Worm (Caenorhabditis elegans) whole organism, midembryonic: ENCODE measurements around the gene srg-16.

Experiments
- flt-1 ChIP-seq: fragments of 200-800 bp; sonication (Bioruptor generic); IDR thresholded peaks from 2 replicates; pipeline ENCODE4 v1.3.6; 2022; ENCODE audit warnings: missing genetic modification characterization, missing compliant biosample characterization
- tab-1 ChIP-seq: fragments of 200-800 bp; sonication (Bioruptor generic); IDR thresholded peaks from 2 replicates; pipeline ENCODE4 v1.3.6; 2022; ENCODE audit warnings: missing genetic modification characterization, missing compliant biosample characterization

ce11 chrII:12518008-12518407, 51.1 kb downstream of the srg-16 start:
- no peak for TF ChIP-seq flt-1 (GFP tag; lab: Robert Waterston, UW)
- TF ChIP-seq tab-1 (GFP tag; lab: Robert Waterston, UW): no peak
